Worm (Caenorhabditis elegans) whole organism, L4/young adult: ENCODE data around the gene H20J04.6.

ENCODE experiments used
- W03F9.2 ChIP-seq: fragments of 150-350 bp; optimal IDR thresholded peaks from 2 replicates; lab custom pipeline; 2014; ENCODE audit warnings: missing biosample characterization, missing genetic modification characterization
- him-1 ChIP-seq: sonication (generic microtip); optimal IDR thresholded peaks from 2 replicates; lab custom pipeline; 2016; ENCODE audit warnings: missing genotype, missing genetic modification reagents, missing genetic modification characterization, missing compliant biosample characterization

- TF ChIP-seq W03F9.2 (tag; lab: Kevin White, UChicago) (no peak), him-1 (tag; lab: Kevin White, UChicago) (no peak)
These were observed 47.3 kb upstream of the H20J04.6 start, which contains the start of gene npr-42 for ce11 chrII:4275637-4276252.
